Fruit fly (Drosophila melanogaster) whole organism, embryonic: ENCODE data around the gene CG18662.

Source experiments
- BEAF-32 ChIP-seq: fragments of 200-800 bp; sonication (Bioruptor generic); optimal IDR thresholded peaks from 3 replicates; lab custom pipeline; 2017; ENCODE audit warnings: missing biosample characterization, missing genetic modification characterization, mild to moderate bottlenecking, moderate library complexity, missing genetic modification reagents
- CG12104 ChIP-seq: fragments of 200-800 bp; sonication (Bioruptor generic); optimal IDR thresholded peaks from 3 replicates; lab custom pipeline; 2016; ENCODE audit warnings: missing biosample characterization, missing genetic modification characterization
- CG12155 ChIP-seq: fragments of 200-800 bp; sonication (Bioruptor generic); optimal IDR thresholded peaks from 3 replicates; lab custom pipeline; 2016; ENCODE audit warnings: missing biosample characterization, missing genetic modification characterization
- CG12236 ChIP-seq: fragments of 200-800 bp; sonication (Bioruptor generic); optimal IDR thresholded peaks from 2 replicates; lab custom pipeline; 2016; ENCODE audit warnings: missing biosample characterization, missing genetic modification characterization
- CG12769 ChIP-seq: fragments of 200-800 bp; sonication (Bioruptor generic); optimal IDR thresholded peaks from 2 replicates; lab custom pipeline; 2019; ENCODE audit warnings: missing biosample characterization, mild to moderate bottlenecking, missing genetic modification characterization, moderate library complexity
- CG14667 ChIP-seq: fragments of 200-800 bp; sonication (Bioruptor generic); IDR thresholded peaks from 2 replicates; pipeline ENCODE4 v1.3.6; 2022; ENCODE audit warnings: missing biosample characterization, missing genetic modification characterization
- CG14710 ChIP-seq: fragments of 200-800 bp; sonication (Bioruptor generic); optimal IDR thresholded peaks from 3 replicates; lab custom pipeline; 2019; ENCODE audit warnings: missing biosample characterization, mild to moderate bottlenecking, missing genetic modification characterization, moderate library complexity
- CG1602 ChIP-seq: fragments of 200-800 bp; sonication (Bioruptor generic); optimal IDR thresholded peaks from 3 replicates; lab custom pipeline; 2016; ENCODE audit warnings: missing biosample characterization, missing genetic modification characterization
- CG17385 ChIP-seq: fragments of 200-800 bp; sonication (Bioruptor generic); optimal IDR thresholded peaks from 3 replicates; lab custom pipeline; 2018; ENCODE audit warnings: missing biosample characterization, mild to moderate bottlenecking, missing genetic modification characterization
- CG2116 ChIP-seq: fragments of 200-800 bp; sonication (Bioruptor generic); optimal IDR thresholded peaks from 3 replicates; lab custom pipeline; 2018; ENCODE audit warnings: missing biosample characterization, mild to moderate bottlenecking, missing genetic modification characterization
- CG33557 ChIP-seq: fragments of 200-800 bp; sonication (Bioruptor generic); optimal IDR thresholded peaks from 2 replicates; lab custom pipeline; 2019; ENCODE audit warnings: missing biosample characterization, mild to moderate bottlenecking, missing genetic modification characterization, moderate library complexity
- CG34376 ChIP-seq: fragments of 200-800 bp; sonication (Bioruptor generic); optimal IDR thresholded peaks from 2 replicates; lab custom pipeline; 2018; ENCODE audit warnings: missing biosample characterization, mild to moderate bottlenecking, missing genetic modification characterization
- CG3726 ChIP-seq: fragments of 200-800 bp; sonication (Bioruptor generic); IDR thresholded peaks from 3 replicates; pipeline ENCODE4, ENCODE4 v1.3.6; 2022; ENCODE audit warnings: missing biosample characterization, missing genetic modification characterization
- CG42726 ChIP-seq: fragments of 200-800 bp; sonication (Bioruptor generic); IDR thresholded peaks from 2 replicates; pipeline ENCODE4 v1.3.6; 2022; ENCODE audit warnings: missing biosample characterization, missing genetic modification characterization; ENCODE audit not compliant: partially characterized antibody
- CG6254 ChIP-seq: fragments of 200-800 bp; sonication (Bioruptor generic); optimal IDR thresholded peaks from 3 replicates; lab custom pipeline; 2017; ENCODE audit warnings: mild to moderate bottlenecking, missing biosample characterization, missing genetic modification reagents, missing genetic modification characterization
- CG7928 ChIP-seq: fragments of 200-800 bp; sonication (Bioruptor generic); optimal IDR thresholded peaks from 2 replicates; lab custom pipeline; 2017; ENCODE audit warnings: missing biosample characterization, mild to moderate bottlenecking, missing genetic modification characterization
- CG8924 ChIP-seq: fragments of 200-800 bp; optimal IDR thresholded peaks from 3 replicates; lab custom pipeline; 2019; ENCODE audit warnings: missing biosample characterization, mild to moderate bottlenecking, missing genetic modification characterization, moderate library complexity
- CG9437 ChIP-seq: fragments of 200-800 bp; sonication (Bioruptor generic); optimal IDR thresholded peaks from 2 replicates; lab custom pipeline; 2018; ENCODE audit warnings: missing biosample characterization, mild to moderate bottlenecking, missing genetic modification characterization
- D19A ChIP-seq: fragments of 200-800 bp; optimal IDR thresholded peaks from 3 replicates; lab custom pipeline; 2019; ENCODE audit warnings: missing biosample characterization, mild to moderate bottlenecking, missing genetic modification characterization, moderate library complexity
- Dll ChIP-seq: fragments of 200-800 bp; sonication (Bioruptor generic); IDR thresholded peaks from 4 replicates; pipeline ENCODE4 v1.3.6; 2022; ENCODE audit warnings: missing biosample characterization, missing genetic modification characterization; ENCODE audit not compliant: partially characterized antibody
- Ets65A ChIP-seq: fragments of 200-800 bp; sonication (Bioruptor generic); peaks from one replicate; lab custom pipeline; 2016; ENCODE audit warnings: missing biosample characterization, missing genetic modification characterization
- Fer3 ChIP-seq: fragments of 200-800 bp; sonication (Bioruptor generic); optimal IDR thresholded peaks from 2 replicates; lab custom pipeline; 2018; ENCODE audit warnings: missing biosample characterization, mild to moderate bottlenecking, missing genetic modification characterization, moderate library complexity
- GATAe ChIP-seq: fragments of 200-800 bp; sonication (Bioruptor generic); conservative IDR thresholded peaks from 2 replicates; pipeline ENCODE4 v1.3.6; 2022; ENCODE audit warnings: missing biosample characterization, missing genetic modification characterization
- Hmr ChIP-seq: fragments of 200-800 bp; sonication (Bioruptor generic); optimal IDR thresholded peaks from 3 replicates; lab custom pipeline; 2017; ENCODE audit warnings: mild to moderate bottlenecking, missing biosample characterization, missing genetic modification reagents, missing genetic modification characterization
- Hr51 ChIP-seq, 2 experiments: fragments of 200-800 bp; sonication (Bioruptor generic); optimal IDR thresholded peaks; 2 replicates in 1 of 2; 3 replicates in 1 of 2; lab custom pipeline; 2016 to 2018; ENCODE audit warnings: missing biosample characterization in 2 of 2, missing genetic modification characterization in 2 of 2, mild to moderate bottlenecking in 1 of 2, moderate library complexity in 1 of 2
- Jarid2 ChIP-seq: fragments of 200-800 bp; sonication (Bioruptor generic); optimal IDR thresholded peaks from 3 replicates; lab custom pipeline; 2017; ENCODE audit warnings: mild to moderate bottlenecking, missing biosample characterization, missing genetic modification reagents, missing genetic modification characterization
- Med ChIP-seq: fragments of 200-800 bp; sonication (Bioruptor generic); peaks from one replicate; lab custom pipeline; 2016; ENCODE audit warnings: missing biosample characterization, missing genetic modification characterization, mild to moderate bottlenecking, inconsistent platforms, moderate library complexity
- Meics ChIP-seq: fragments of 200-800 bp; sonication (Bioruptor generic); optimal IDR thresholded peaks from 2 replicates; lab custom pipeline; 2017; ENCODE audit warnings: missing biosample characterization, mild to moderate bottlenecking, missing genetic modification characterization
- Mrtf ChIP-seq: fragments of 200-800 bp; sonication (Bioruptor generic); IDR thresholded peaks from 3 replicates; pipeline ENCODE4 v1.3.6; 2022; ENCODE audit warnings: missing biosample characterization, missing genetic modification characterization
- ash1 ChIP-seq: fragments of 200-800 bp; sonication (Bioruptor generic); optimal IDR thresholded peaks from 2 replicates; lab custom pipeline; 2018; ENCODE audit warnings: missing biosample characterization, mild to moderate bottlenecking, missing genetic modification characterization
- chinmo ChIP-seq: fragments of 200-800 bp; sonication (Bioruptor generic); IDR thresholded peaks from 4 replicates; pipeline ENCODE4 v1.3.6; 2022; ENCODE audit warnings: missing biosample characterization, missing genetic modification characterization; ENCODE audit not compliant: partially characterized antibody
- crc ChIP-seq: fragments of 200-800 bp; sonication (Bioruptor generic); optimal IDR thresholded peaks from 2 replicates; lab custom pipeline; 2016; ENCODE audit warnings: missing biosample characterization, missing genetic modification characterization
- croc ChIP-seq: fragments of 200-800 bp; sonication (Bioruptor generic); conservative IDR thresholded peaks from 3 replicates; pipeline ENCODE4 v1.3.6; 2022; ENCODE audit warnings: missing biosample characterization, missing genetic modification characterization
- dmrt99B ChIP-seq: fragments of 200-800 bp; sonication (Bioruptor generic); optimal IDR thresholded peaks from 2 replicates; lab custom pipeline; 2018; ENCODE audit warnings: missing biosample characterization, mild to moderate bottlenecking, missing genetic modification characterization, moderate library complexity
- exex ChIP-seq: fragments of 200-800 bp; sonication (Bioruptor generic); optimal IDR thresholded peaks from 4 replicates; lab custom pipeline; 2018; ENCODE audit warnings: missing biosample characterization, mild to moderate bottlenecking, missing genetic modification characterization, moderate library complexity
- gce ChIP-seq: fragments of 200-800 bp; sonication (Bioruptor generic); IDR thresholded peaks from 3 replicates; pipeline ENCODE4 v1.3.6; 2022; ENCODE audit warnings: missing biosample characterization, missing genetic modification characterization
- gcm2 ChIP-seq: fragments of 200-800 bp; sonication (Bioruptor generic); optimal IDR thresholded peaks from 2 replicates; lab custom pipeline; 2016; ENCODE audit warnings: missing biosample characterization, missing genetic modification characterization
- grau ChIP-seq: fragments of 200-800 bp; optimal IDR thresholded peaks from 3 replicates; lab custom pipeline; 2019; ENCODE audit warnings: missing biosample characterization, mild to moderate bottlenecking, missing genetic modification characterization, moderate library complexity
- inv ChIP-seq: fragments of 200-800 bp; sonication (Bioruptor generic); IDR thresholded peaks from 2 replicates; pipeline ENCODE4 v1.3.6; 2022; ENCODE audit warnings: missing biosample characterization, missing genetic modification characterization; ENCODE audit not compliant: partially characterized antibody
- lab ChIP-seq: fragments of 200-800 bp; sonication (Bioruptor generic); optimal IDR thresholded peaks from 3 replicates; lab custom pipeline; 2017; ENCODE audit warnings: missing biosample characterization, missing genetic modification characterization, mild to moderate bottlenecking, moderate library complexity, missing genetic modification reagents
- maf-S ChIP-seq: fragments of 200-800 bp; sonication (Bioruptor generic); optimal IDR thresholded peaks from 2 replicates; lab custom pipeline; 2016; ENCODE audit warnings: missing biosample characterization, missing genetic modification characterization
- pros ChIP-seq: fragments of 200-800 bp; sonication (Bioruptor generic); optimal IDR thresholded peaks from 3 replicates; lab custom pipeline; 2019; ENCODE audit warnings: missing biosample characterization, mild to moderate bottlenecking, missing genetic modification characterization, moderate library complexity
- ranshi ChIP-seq: fragments of 200-800 bp; sonication (Bioruptor generic); IDR thresholded peaks from 2 replicates; pipeline ENCODE4 v1.3.6; 2022; ENCODE audit warnings: missing biosample characterization, missing genetic modification characterization
- sens ChIP-seq: fragments of 200-800 bp; sonication (Bioruptor generic); peaks from one replicate; lab custom pipeline; 2016; ENCODE audit warnings: missing biosample characterization, missing genetic modification characterization
- sr ChIP-seq: fragments of 200-800 bp; sonication (Bioruptor generic); IDR thresholded peaks from 3 replicates; pipeline ENCODE4 v1.3.6; 2022; ENCODE audit warnings: missing biosample characterization, missing genetic modification characterization
- vnd ChIP-seq: fragments of 200-800 bp; sonication (Bioruptor generic); IDR thresholded peaks from 3 replicates; pipeline ENCODE4 v1.3.6; 2022; ENCODE audit warnings: missing biosample characterization, missing genetic modification characterization; ENCODE audit not compliant: partially characterized antibody
- vvl ChIP-seq: fragments of 200-800 bp; sonication (Bioruptor generic); IDR thresholded peaks from 2 replicates; pipeline ENCODE4 v1.3.6; 2022; ENCODE audit warnings: missing biosample characterization, missing genetic modification characterization

Gene CG18662

DNA sequence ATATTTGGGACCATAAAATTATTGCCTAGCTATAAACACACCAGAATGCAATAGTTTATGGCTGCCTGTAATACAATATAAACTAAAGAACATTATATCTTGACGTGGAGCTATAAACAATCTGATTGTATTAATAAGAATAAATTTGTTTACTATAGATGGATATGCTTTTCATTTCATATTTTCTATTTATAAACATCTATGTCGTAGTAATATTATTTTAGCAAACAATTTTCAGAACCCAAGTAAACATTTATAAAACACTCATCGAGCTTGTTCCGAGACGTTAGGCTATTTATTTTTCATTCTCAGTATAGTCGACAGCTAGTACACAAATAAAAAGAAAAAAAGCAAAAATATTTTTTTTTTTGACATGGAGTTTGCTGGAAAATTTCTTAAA is at the start of gene CG18662:
Gene CG18662 (plus strand): TSS at position 301 of the 400 bp plus-strand sequence.
- TF ChIP-seq CG14710 (tag; lab: Kevin White, UChicago) (no peak), D19A (no peak), CG33557 (GFP tag; lab: Kevin White, UChicago) (no peak)

DNA sequence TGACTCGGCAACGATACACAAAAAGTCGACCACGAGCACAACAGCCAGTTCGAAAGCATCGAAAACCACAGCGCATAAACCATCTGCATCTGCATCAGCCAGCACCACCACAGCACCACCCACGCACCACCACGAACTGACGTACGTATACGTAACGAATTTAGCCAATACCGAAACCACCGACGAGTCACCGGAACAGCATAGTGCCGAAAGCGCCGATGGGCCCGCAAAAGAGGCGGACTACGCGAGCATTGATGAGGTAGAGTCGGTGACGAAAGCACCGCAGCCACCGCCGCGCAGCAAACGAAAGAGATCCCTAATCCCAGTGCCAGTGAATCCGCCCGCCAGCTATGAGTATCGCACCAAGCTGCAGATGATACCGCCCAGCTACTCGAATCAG is 49.3 kb upstream of the CG18662 start:
- TF ChIP-seq sr (GFP tag; lab: Robert Waterston, UW) (0 out of 3 replicates have a peak, but pooled peaks have one; percentile 41), CG9437 (peak; percentile 78), ash1 (GFP tag; lab: Kevin White, UChicago) (no peak), sens (GFP tag; lab: Kevin White, UChicago) (peak; percentile 9), Meics (peak; percentile 75)

DNA sequence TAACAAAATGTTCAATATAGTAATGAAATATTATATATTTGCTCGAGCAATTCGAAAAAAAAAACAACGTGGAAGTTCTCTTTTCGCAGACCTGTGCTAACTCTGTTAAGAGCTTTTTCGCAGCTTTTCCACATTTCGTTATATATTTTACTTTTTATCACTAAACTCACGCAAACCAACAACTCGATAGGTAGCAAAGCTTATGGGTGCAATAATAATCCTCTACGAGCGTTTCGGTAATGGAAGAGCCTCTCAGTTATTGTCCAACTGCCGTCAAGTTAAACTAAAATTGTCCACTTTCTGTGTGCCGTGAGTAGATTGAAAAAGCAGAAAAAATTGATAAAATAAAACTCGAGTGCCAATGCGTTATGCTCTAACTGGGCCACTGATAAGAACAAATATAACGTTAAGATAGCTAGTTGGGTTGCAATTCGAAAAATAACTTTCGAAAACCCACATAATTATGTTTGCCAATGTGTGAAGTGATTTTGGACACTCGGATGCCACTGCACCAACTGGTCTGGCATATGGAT is 46.7 kb upstream of the CG18662 start, which contains the start of gene Tsp29Fa:
Gene Tsp29Fa (plus strand): TSS at position 253 of the 533 bp plus-strand sequence.
- TF ChIP-seq CG42726 (GFP tag; lab: Robert Waterston, UW) (no peak), dmrt99B (tag; lab: Kevin White, UChicago) (no peak), Jarid2 (GFP tag; lab: Kevin White, UChicago) (peak; percentile 17), CG6254 (GFP tag; lab: Kevin White, UChicago) (no peak), CG3726 (GFP tag; lab: Robert Waterston, UW) (no peak), Dll (GFP tag; lab: Robert Waterston, UW) (no peak), gce (GFP tag; lab: Robert Waterston, UW) (no peak), vvl (no peak), CG14667 (GFP tag; lab: Robert Waterston, UW) (no peak), exex (tag; lab: Kevin White, UChicago) (peak; percentile 64), CG2116 (no peak), croc (no peak), Med (GFP tag; lab: Kevin White, UChicago) (peak; percentile 9), Fer3 (no peak), CG8924 (tag; lab: Kevin White, UChicago) (no peak), maf-S (GFP tag; lab: Kevin White, UChicago) (no peak), ranshi (GFP tag; lab: Robert Waterston, UW) (no peak), inv (GFP tag; lab: Robert Waterston, UW) (no peak), Hmr (GFP tag; lab: Kevin White, UChicago) (no peak), GATAe (GFP tag; lab: Robert Waterston, UW) (peak; percentile 40; the same call in 1 of the 2 replicates), CG1602 (GFP tag; lab: Kevin White, UChicago) (no peak), grau (tag; lab: Kevin White, UChicago) (no peak), BEAF-32 (GFP tag; lab: Kevin White, UChicago) (no peak), CG34376 (peak; percentile 71), CG12104 (GFP tag; lab: Kevin White, UChicago) (no peak), CG12236 (no peak), CG17385 (no peak), chinmo (GFP tag; lab: Robert Waterston, UW) (0 out of 4 replicates have a peak, but pooled peaks have one; percentile 45), pros (GFP tag; lab: Kevin White, UChicago) (no peak), Hr51 (GFP tag; optimal IDR thresholded peaks at IDR 0.05; lab: Kevin White, UChicago) (no peak), CG12769 (no peak), Ets65A (GFP tag; lab: Kevin White, UChicago) (peak; percentile 57), gcm2 (GFP tag; lab: Kevin White, UChicago) (no peak), Mrtf (no peak), CG7928 (no peak), crc (GFP tag; lab: Kevin White, UChicago) (no peak), CG12155 (GFP tag; lab: Kevin White, UChicago) (no peak), lab (peak; percentile 0), vnd (GFP tag; lab: Robert Waterston, UW) (0 out of 3 replicates have a peak, but pooled peaks have one; percentile 33)
